Fruit fly (Drosophila melanogaster) whole organism, embryonic: Measurements from ENCODE around the gene CG12516.

Source experiments
- Abd-B ChIP-seq: fragments of 200-800 bp; sonication (Bioruptor generic); optimal IDR thresholded peaks from 2 replicates; lab custom pipeline; 2018; ENCODE audit warnings: missing biosample characterization, mild to moderate bottlenecking, missing genetic modification characterization, moderate library complexity
- B-H1 ChIP-seq: fragments of 200-800 bp; sonication (Bioruptor generic); IDR thresholded peaks from 3 replicates; pipeline ENCODE4 v1.3.6; 2022; ENCODE audit warnings: missing biosample characterization, missing genetic modification characterization
- Blimp-1 ChIP-seq: fragments of 200-800 bp; sonication (Bioruptor generic); optimal IDR thresholded peaks from 3 replicates; lab custom pipeline; 2018; ENCODE audit warnings: missing biosample characterization, missing genetic modification characterization, mild to moderate bottlenecking, moderate library complexity, missing genetic modification reagents
- BtbVII ChIP-seq: fragments of 200-800 bp; sonication (Bioruptor generic); optimal IDR thresholded peaks from 3 replicates; lab custom pipeline; 2017; ENCODE audit warnings: missing biosample characterization, mild to moderate bottlenecking, missing genetic modification characterization
- CG10366 ChIP-seq: fragments of 200-800 bp; sonication (Bioruptor generic); IDR thresholded peaks from 2 replicates; pipeline ENCODE4 v1.3.6; 2022; ENCODE audit warnings: missing biosample characterization, missing genetic modification characterization
- CG10543 ChIP-seq: fragments of 200-800 bp; sonication (Bioruptor generic); optimal IDR thresholded peaks from 3 replicates; lab custom pipeline; 2017; ENCODE audit warnings: missing biosample characterization, mild to moderate bottlenecking, missing genetic modification characterization, moderate library complexity
- CG12299 ChIP-seq: fragments of 200-800 bp; sonication (Bioruptor generic); optimal IDR thresholded peaks from 2 replicates; lab custom pipeline; 2018; ENCODE audit warnings: missing biosample characterization, mild to moderate bottlenecking, missing genetic modification characterization
- CG12659 ChIP-seq: fragments of 200-800 bp; sonication (Bioruptor generic); optimal IDR thresholded peaks from 3 replicates; lab custom pipeline; 2017; ENCODE audit warnings: mild to moderate bottlenecking, missing biosample characterization, missing genetic modification reagents, missing genetic modification characterization
- CG13624 ChIP-seq: fragments of 200-800 bp; sonication (Bioruptor generic); optimal IDR thresholded peaks from 2 replicates; lab custom pipeline; 2016; ENCODE audit warnings: missing biosample characterization, missing genetic modification characterization
- CG17385 ChIP-seq: fragments of 200-800 bp; sonication (Bioruptor generic); optimal IDR thresholded peaks from 3 replicates; lab custom pipeline; 2018; ENCODE audit warnings: missing biosample characterization, mild to moderate bottlenecking, missing genetic modification characterization
- CG17568 ChIP-seq: fragments of 200-800 bp; sonication (Bioruptor generic); optimal IDR thresholded peaks from 2 replicates; lab custom pipeline; 2018; ENCODE audit warnings: missing biosample characterization, mild to moderate bottlenecking, missing genetic modification characterization, moderate library complexity
- CG30020 ChIP-seq: fragments of 200-800 bp; optimal IDR thresholded peaks from 2 replicates; lab custom pipeline; 2019; ENCODE audit warnings: missing biosample characterization, mild to moderate bottlenecking, missing genetic modification characterization, moderate library complexity
- CG32772 ChIP-seq: fragments of 200-800 bp; sonication (Bioruptor generic); IDR thresholded peaks from 2 replicates; pipeline ENCODE4 v1.3.6; 2022; ENCODE audit warnings: missing biosample characterization, missing genetic modification characterization
- CG33557 ChIP-seq: fragments of 200-800 bp; sonication (Bioruptor generic); optimal IDR thresholded peaks from 2 replicates; lab custom pipeline; 2019; ENCODE audit warnings: missing biosample characterization, mild to moderate bottlenecking, missing genetic modification characterization, moderate library complexity
- CG34422 ChIP-seq: fragments of 200-800 bp; sonication (Bioruptor generic); IDR thresholded peaks from 3 replicates; pipeline ENCODE4 v1.3.6; 2022; ENCODE audit warnings: missing biosample characterization, missing genetic modification characterization
- CG43689 ChIP-seq: fragments of 200-800 bp; sonication (Bioruptor generic); IDR thresholded peaks from 2 replicates; pipeline ENCODE4 v1.3.6; 2022; ENCODE audit warnings: missing biosample characterization, missing genetic modification characterization
- CG4404 ChIP-seq: fragments of 200-800 bp; sonication (Bioruptor generic); IDR thresholded peaks from 2 replicates; pipeline ENCODE4 v1.3.6; 2022; ENCODE audit warnings: missing biosample characterization, missing genetic modification characterization
- CG6254 ChIP-seq: fragments of 200-800 bp; sonication (Bioruptor generic); optimal IDR thresholded peaks from 3 replicates; lab custom pipeline; 2017; ENCODE audit warnings: mild to moderate bottlenecking, missing biosample characterization, missing genetic modification reagents, missing genetic modification characterization
- CG6272 ChIP-seq: fragments of 200-800 bp; sonication (Bioruptor generic); IDR thresholded peaks from 2 replicates; pipeline ENCODE4 v1.3.6; 2022; ENCODE audit warnings: missing biosample characterization, missing genetic modification characterization
- CG7556 ChIP-seq: fragments of 200-800 bp; sonication (Bioruptor generic); optimal IDR thresholded peaks from 2 replicates; lab custom pipeline; 2017; ENCODE audit warnings: missing biosample characterization, mild to moderate bottlenecking, missing genetic modification characterization
- CG8290 ChIP-seq, 3 experiments: fragments of 200-800 bp; sonication (Bioruptor generic); optimal IDR thresholded peaks; 2 replicates each; lab custom pipeline; 2016 to 2019; ENCODE audit warnings: missing biosample characterization in 3 of 3, missing genetic modification characterization in 3 of 3, mild to moderate bottlenecking in 2 of 3, moderate library complexity in 1 of 3
- CG8944 ChIP-seq: fragments of 200-800 bp; sonication (Bioruptor generic); optimal IDR thresholded peaks from 3 replicates; lab custom pipeline; 2016; ENCODE audit warnings: missing biosample characterization, missing genetic modification characterization
- CG9797 ChIP-seq: fragments of 200-800 bp; sonication (Bioruptor generic); optimal IDR thresholded peaks from 3 replicates; lab custom pipeline; 2018; ENCODE audit warnings: missing biosample characterization, mild to moderate bottlenecking, missing genetic modification characterization
- CG9932 ChIP-seq: fragments of 200-800 bp; sonication (Bioruptor generic); IDR thresholded peaks from 2 replicates; pipeline ENCODE4 v1.3.6; 2022; ENCODE audit warnings: missing biosample characterization, missing genetic modification characterization
- Dek ChIP-seq: fragments of 200-800 bp; sonication (Bioruptor generic); optimal IDR thresholded peaks from 3 replicates; lab custom pipeline; 2019; ENCODE audit warnings: missing biosample characterization, mild to moderate bottlenecking, missing genetic modification characterization, moderate library complexity
- Dfd ChIP-seq, 2 experiments: fragments of >200 bp; optimal IDR thresholded peaks; 2 replicates each; lab custom pipeline; 2017; ENCODE audit warnings: missing biosample characterization in 2 of 2, missing genetic modification characterization in 2 of 2
- Dref ChIP-seq: fragments of 200-800 bp; sonication (Bioruptor generic); IDR thresholded peaks from 2 replicates; pipeline ENCODE4 v1.3.6; 2022; ENCODE audit warnings: missing biosample characterization, missing genetic modification characterization
- HHEX ChIP-seq: fragments of 200-800 bp; sonication (Bioruptor generic); optimal IDR thresholded peaks from 3 replicates; lab custom pipeline; 2017; ENCODE audit warnings: missing biosample characterization, mild to moderate bottlenecking, missing genetic modification characterization, missing genetic modification reagents
- Hr39 ChIP-seq: fragments of >200 bp; optimal IDR thresholded peaks from 2 replicates; lab custom pipeline; 2017
- Rfx ChIP-seq: fragments of 200-800 bp; sonication (Bioruptor generic); IDR thresholded peaks from 2 replicates; pipeline ENCODE4 v1.3.6; 2022; ENCODE audit warnings: missing biosample characterization, missing genetic modification characterization
- Xbp1 ChIP-seq: fragments of 200-800 bp; sonication (Bioruptor generic); optimal IDR thresholded peaks from 3 replicates; lab custom pipeline; 2016; ENCODE audit warnings: missing biosample characterization, mild to moderate bottlenecking, missing genetic modification characterization
- bcd ChIP-seq: fragments of 200-800 bp; sonication (Bioruptor generic); optimal IDR thresholded peaks from 2 replicates; lab custom pipeline; 2017; ENCODE audit warnings: missing biosample characterization, mild to moderate bottlenecking, missing genetic modification characterization
- ci ChIP-seq: fragments of 200-800 bp; sonication (Bioruptor generic); IDR thresholded peaks from 3 replicates; pipeline ENCODE4 v1.3.6; 2022; ENCODE audit warnings: missing biosample characterization, missing genetic modification characterization
- dan ChIP-seq: fragments of 200-800 bp; sonication (Bioruptor generic); IDR thresholded peaks from 2 replicates; pipeline ENCODE4 v1.3.6; 2022; ENCODE audit warnings: missing biosample characterization, missing genetic modification characterization
- dmrt11E ChIP-seq: fragments of 200-800 bp; sonication (Bioruptor generic); optimal IDR thresholded peaks from 3 replicates; lab custom pipeline; 2018; ENCODE audit warnings: missing biosample characterization, mild to moderate bottlenecking, missing genetic modification characterization, moderate library complexity
- emc ChIP-seq: fragments of 200-800 bp; sonication (Bioruptor generic); optimal IDR thresholded peaks from 2 replicates; lab custom pipeline; 2016; ENCODE audit warnings: missing biosample characterization, missing genetic modification characterization
- ewg ChIP-seq: fragments of 200-800 bp; sonication (Bioruptor generic); optimal IDR thresholded peaks from 3 replicates; lab custom pipeline; 2017; ENCODE audit warnings: mild to moderate bottlenecking, missing biosample characterization, missing genetic modification reagents, missing genetic modification characterization
- grau ChIP-seq: fragments of 200-800 bp; optimal IDR thresholded peaks from 3 replicates; lab custom pipeline; 2019; ENCODE audit warnings: missing biosample characterization, mild to moderate bottlenecking, missing genetic modification characterization, moderate library complexity
- her ChIP-seq: fragments of 200-800 bp; sonication (Bioruptor generic); optimal IDR thresholded peaks from 2 replicates; lab custom pipeline; 2016; ENCODE audit warnings: missing biosample characterization, missing genetic modification characterization
- hth ChIP-seq: fragments of >200 bp; optimal IDR thresholded peaks from 2 replicates; lab custom pipeline; 2017; ENCODE audit warnings: inconsistent platforms
- jing ChIP-seq: fragments of 200-800 bp; sonication (Bioruptor generic); optimal IDR thresholded peaks from 2 replicates; lab custom pipeline; 2018; ENCODE audit warnings: missing biosample characterization, mild to moderate bottlenecking, missing genetic modification characterization
- klu ChIP-seq: fragments of 200-800 bp; sonication (Bioruptor generic); IDR thresholded peaks from 2 replicates; pipeline ENCODE4 v1.3.6; 2022; ENCODE audit warnings: missing biosample characterization, missing genetic modification characterization
- mam ChIP-seq: fragments of 200-800 bp; sonication (Bioruptor generic); optimal IDR thresholded peaks from 3 replicates; lab custom pipeline; 2016; ENCODE audit warnings: missing biosample characterization, missing genetic modification characterization
- nau ChIP-seq: fragments of 200-800 bp; sonication (Bioruptor generic); optimal IDR thresholded peaks from 3 replicates; lab custom pipeline; 2017; ENCODE audit warnings: missing biosample characterization, mild to moderate bottlenecking, missing genetic modification characterization, missing genetic modification reagents
- salm ChIP-seq: fragments of 200-800 bp; sonication (Bioruptor generic); optimal IDR thresholded peaks from 2 replicates; lab custom pipeline; 2018; ENCODE audit warnings: missing biosample characterization, mild to moderate bottlenecking, missing genetic modification characterization
- sd ChIP-seq: fragments of 200-800 bp; sonication (Bioruptor generic); optimal IDR thresholded peaks from 3 replicates; lab custom pipeline; 2018; ENCODE audit warnings: missing biosample characterization, mild to moderate bottlenecking, missing genetic modification characterization, moderate library complexity
- shn ChIP-seq: fragments of 200-800 bp; sonication (Bioruptor generic); optimal IDR thresholded peaks from 3 replicates; lab custom pipeline; 2016; ENCODE audit warnings: missing biosample characterization, missing genetic modification characterization
- sob ChIP-seq: fragments of 200-800 bp; sonication (Bioruptor generic); IDR thresholded peaks from 2 replicates; pipeline ENCODE4 v1.3.6; 2022; ENCODE audit warnings: missing biosample characterization, missing genetic modification characterization
- ttk ChIP-seq: fragments of 200-800 bp; sonication (Bioruptor generic); IDR thresholded peaks from 2 replicates; pipeline ENCODE4 v2.1.2; 2022; ENCODE audit warnings: missing biosample characterization, missing genetic modification characterization
- vfl ChIP-seq: fragments of 200-800 bp; sonication (Bioruptor generic); optimal IDR thresholded peaks from 2 replicates; lab custom pipeline; 2016; ENCODE audit warnings: missing biosample characterization, missing genetic modification characterization
- vnd ChIP-seq: fragments of 200-800 bp; sonication (Bioruptor generic); IDR thresholded peaks from 3 replicates; pipeline ENCODE4 v1.3.6; 2022; ENCODE audit warnings: missing biosample characterization, missing genetic modification characterization; ENCODE audit not compliant: partially characterized antibody

The CG12516 gene

dm6 chr3R:28305959-28306358 lies 1.6 kb upstream of the CG12516 start (continued):
- TF ChIP-seq Hr39 (lab: Kevin White, UChicago), result no peak
- no peak for TF ChIP-seq her (GFP tag; lab: Kevin White, UChicago)
- no peak for TF ChIP-seq CG17568
- peak; percentile 35 for TF ChIP-seq Blimp-1 (GFP tag; lab: Kevin White, UChicago)
- no peak for TF ChIP-seq CG33557 (GFP tag; lab: Kevin White, UChicago)
- TF ChIP-seq Rfx, result no peak
- no peak for TF ChIP-seq Dek (tag; lab: Kevin White, UChicago)
- no peak for TF ChIP-seq Xbp1 (GFP tag; lab: Kevin White, UChicago)
- TF ChIP-seq dmrt11E (tag; lab: Kevin White, UChicago), result no peak
- no peak for TF ChIP-seq CG12299 (tag; lab: Kevin White, UChicago)
- no peak for TF ChIP-seq CG13624 (GFP tag; lab: Kevin White, UChicago)
- 0 out of 2 replicates have a peak, but pooled peaks have one; percentile 12 for TF ChIP-seq sob (GFP tag; lab: Robert Waterston, UW)
- TF ChIP-seq CG6272, result no peak
- no peak for TF ChIP-seq CG9797
- TF ChIP-seq CG9932 (GFP tag; lab: Robert Waterston, UW), result no peak
- no peak for TF ChIP-seq BtbVII (GFP tag; lab: Kevin White, UChicago)
- no peak for TF ChIP-seq shn (GFP tag; lab: Kevin White, UChicago)
- no peak for TF ChIP-seq CG43689 (GFP tag; lab: Robert Waterston, UW)
- TF ChIP-seq CG8944 (GFP tag; lab: Kevin White, UChicago), result no peak
- TF ChIP-seq sd (tag; lab: Kevin White, UChicago), result no peak
- TF ChIP-seq CG30020 (tag; lab: Kevin White, UChicago), result no peak
- TF ChIP-seq hth, result no peak
- no peak for TF ChIP-seq nau (GFP tag; lab: Kevin White, UChicago)
- no peak for TF ChIP-seq CG34422 (GFP tag; lab: Robert Waterston, UW)
- TF ChIP-seq B-H1 (GFP tag; lab: Robert Waterston, UW), result no peak

dm6 chr3R:28297513-28297912 lies 6.9 kb downstream of the CG12516 start:
- TF ChIP-seq hth (no peak), klu (GFP tag; lab: Robert Waterston, UW) (no peak), mam (GFP tag; lab: Kevin White, UChicago) (no peak), CG10366 (GFP tag; lab: Robert Waterston, UW) (no peak), CG7556 (GFP tag; lab: Kevin White, UChicago) (peak; percentile 23), ttk (GFP tag; lab: Robert Waterston, UW) (no peak; the same call in 1 of the 2 replicates), CG10543 (GFP tag; lab: Kevin White, UChicago) (no peak), CG9932 (GFP tag; lab: Robert Waterston, UW) (0 out of 2 replicates have a peak, but pooled peaks have one; percentile 9), emc (GFP tag; lab: Kevin White, UChicago) (no peak), Dfd (GFP tag; optimal IDR thresholded peaks at IDR 0.05; lab: Kevin White, UChicago) (no peak), nau (GFP tag; lab: Kevin White, UChicago) (no peak), Abd-B (peak; percentile 25), CG17385 (GFP tag; lab: Kevin White, UChicago) (no peak), grau (no peak), CG6254 (GFP tag; lab: Kevin White, UChicago) (no peak), vnd (GFP tag; lab: Robert Waterston, UW) (no peak), CG32772 (GFP tag; lab: Robert Waterston, UW) (no peak), vfl (GFP tag; lab: Kevin White, UChicago) (no peak), jing (GFP tag; lab: Kevin White, UChicago) (no peak), HHEX (GFP tag; lab: Kevin White, UChicago) (peak; percentile 20), bcd (GFP tag; lab: Kevin White, UChicago) (peak; percentile 6), Dref (GFP tag; lab: Robert Waterston, UW) (no peak), ewg (GFP tag; lab: Kevin White, UChicago) (no peak), CG12659 (GFP tag; lab: Kevin White, UChicago) (no peak), CG8290 (GFP tag; optimal IDR thresholded peaks at IDR 0.05; lab: Kevin White, UChicago) (no peak), CG8290 (tag; optimal IDR thresholded peaks at IDR 0.05; lab: Kevin White, UChicago) (no peak), dan (no peak), ci (GFP tag; lab: Robert Waterston, UW) (peak; percentile 20; the same call in 1 of the 3 replicates), salm (no peak), CG4404 (GFP tag; lab: Robert Waterston, UW) (no peak)
